Fruit fly (Drosophila melanogaster) whole organism, embryonic: ENCODE results near the gene CG43731.

Source experiments
- Bteb2 ChIP-seq: fragments of 200-800 bp; sonication (Bioruptor generic); optimal IDR thresholded peaks from 2 replicates; lab custom pipeline; 2016; ENCODE audit warnings: missing biosample characterization, missing genetic modification characterization
- CG10366 ChIP-seq: fragments of 200-800 bp; sonication (Bioruptor generic); IDR thresholded peaks from 2 replicates; pipeline ENCODE4 v1.3.6; 2022; ENCODE audit warnings: missing biosample characterization, missing genetic modification characterization
- CG11723 ChIP-seq: fragments of 200-800 bp; sonication (Bioruptor generic); optimal IDR thresholded peaks from 2 replicates; lab custom pipeline; 2017; ENCODE audit warnings: missing biosample characterization, mild to moderate bottlenecking, missing genetic modification characterization
- CG12769 ChIP-seq: fragments of 200-800 bp; sonication (Bioruptor generic); optimal IDR thresholded peaks from 2 replicates; lab custom pipeline; 2019; ENCODE audit warnings: missing biosample characterization, mild to moderate bottlenecking, missing genetic modification characterization, moderate library complexity
- CG12942 ChIP-seq: fragments of 200-800 bp; sonication (Bioruptor generic); optimal IDR thresholded peaks from 3 replicates; lab custom pipeline; 2016; ENCODE audit warnings: missing biosample characterization, missing genetic modification characterization
- CG15479 ChIP-seq: fragments of 200-800 bp; sonication (Bioruptor generic); optimal IDR thresholded peaks from 3 replicates; lab custom pipeline; 2019; ENCODE audit warnings: missing biosample characterization, mild to moderate bottlenecking, missing genetic modification characterization, moderate library complexity
- CG15514 ChIP-seq: fragments of 200-800 bp; sonication (Bioruptor generic); optimal IDR thresholded peaks from 3 replicates; lab custom pipeline; 2017; ENCODE audit warnings: missing biosample characterization, missing genetic modification characterization, mild to moderate bottlenecking, moderate library complexity, missing genetic modification reagents
- CG34224 ChIP-seq: fragments of 200-800 bp; sonication (Bioruptor generic); IDR thresholded peaks from 3 replicates; pipeline ENCODE4 v1.3.6; 2022; ENCODE audit warnings: missing biosample characterization, missing genetic modification characterization; ENCODE audit not compliant: partially characterized antibody
- CG3847 ChIP-seq: fragments of 200-800 bp; sonication (Bioruptor generic); IDR thresholded peaks from 2 replicates; pipeline ENCODE4 v1.3.6; 2022; ENCODE audit warnings: missing biosample characterization, missing genetic modification characterization
- CG4820 ChIP-seq: fragments of 200-800 bp; sonication (Bioruptor generic); optimal IDR thresholded peaks from 3 replicates; lab custom pipeline; 2016; ENCODE audit warnings: missing biosample characterization, missing genetic modification characterization
- CG5245 ChIP-seq: fragments of 200-800 bp; sonication (Bioruptor generic); optimal IDR thresholded peaks from 3 replicates; lab custom pipeline; 2016; ENCODE audit warnings: missing biosample characterization, missing genetic modification characterization
- CG8944 ChIP-seq: fragments of 200-800 bp; sonication (Bioruptor generic); optimal IDR thresholded peaks from 3 replicates; lab custom pipeline; 2016; ENCODE audit warnings: missing biosample characterization, missing genetic modification characterization
- D19A ChIP-seq: fragments of 200-800 bp; optimal IDR thresholded peaks from 3 replicates; lab custom pipeline; 2019; ENCODE audit warnings: missing biosample characterization, mild to moderate bottlenecking, missing genetic modification characterization, moderate library complexity
- Dad ChIP-seq: fragments of 200-800 bp; sonication (Bioruptor generic); optimal IDR thresholded peaks from 3 replicates; lab custom pipeline; 2016; ENCODE audit warnings: missing biosample characterization, missing genetic modification characterization
- Doc3 ChIP-seq: fragments of 200-800 bp; sonication (Bioruptor generic); IDR thresholded peaks from 3 replicates; pipeline ENCODE4 v1.3.6; 2022; ENCODE audit warnings: missing biosample characterization, missing genetic modification characterization; ENCODE audit not compliant: partially characterized antibody
- Dp ChIP-seq: fragments of 200-800 bp; sonication (Bioruptor generic); optimal IDR thresholded peaks from 2 replicates; lab custom pipeline; 2018; ENCODE audit warnings: missing biosample characterization, mild to moderate bottlenecking, missing genetic modification characterization, moderate library complexity
- Drgx ChIP-seq: fragments of 200-800 bp; sonication (Bioruptor generic); IDR thresholded peaks from 2 replicates; pipeline ENCODE4 v1.3.6; 2022; ENCODE audit warnings: missing biosample characterization, missing genetic modification characterization
- Elba2 ChIP-seq: fragments of 200-800 bp; sonication (Bioruptor generic); optimal IDR thresholded peaks from 3 replicates; lab custom pipeline; 2016; ENCODE audit warnings: missing biosample characterization, missing genetic modification characterization
- HLH4C ChIP-seq: fragments of 200-800 bp; sonication (Bioruptor generic); IDR thresholded peaks from 3 replicates; pipeline ENCODE4 v1.3.6; 2022; ENCODE audit warnings: missing biosample characterization, missing genetic modification characterization; ENCODE audit not compliant: partially characterized antibody
- HLH54F ChIP-seq: fragments of 200-800 bp; sonication (Bioruptor generic); optimal IDR thresholded peaks from 3 replicates; lab custom pipeline; 2016; ENCODE audit warnings: missing biosample characterization, missing genetic modification characterization
- Lhr ChIP-seq: fragments of 200-800 bp; sonication (Bioruptor generic); optimal IDR thresholded peaks from 3 replicates; lab custom pipeline; 2017; ENCODE audit warnings: mild to moderate bottlenecking, missing biosample characterization, missing genetic modification reagents, missing genetic modification characterization
- Max ChIP-seq: fragments of 200-800 bp; sonication (Bioruptor generic); optimal IDR thresholded peaks from 2 replicates; lab custom pipeline; 2016; ENCODE audit warnings: missing biosample characterization, mild to moderate bottlenecking, missing genetic modification characterization
- Myb ChIP-seq: fragments of 200-800 bp; sonication (Bioruptor generic); optimal IDR thresholded peaks from 2 replicates; lab custom pipeline; 2016; ENCODE audit warnings: missing biosample characterization, missing genetic modification characterization
- NK7.1 ChIP-seq: fragments of 200-800 bp; sonication (Bioruptor generic); optimal IDR thresholded peaks from 3 replicates; lab custom pipeline; 2016; ENCODE audit warnings: missing biosample characterization, missing genetic modification characterization
- Scr ChIP-seq: fragments of 200-800 bp; sonication (Bioruptor generic); IDR thresholded peaks from 2 replicates; pipeline ENCODE4 v1.3.6; 2022; ENCODE audit warnings: missing biosample characterization, missing genetic modification characterization; ENCODE audit not compliant: partially characterized antibody
- Ssrp ChIP-seq: fragments of 200-800 bp; sonication (Bioruptor generic); optimal IDR thresholded peaks from 2 replicates; lab custom pipeline; 2018; ENCODE audit warnings: missing biosample characterization, mild to moderate bottlenecking, missing genetic modification characterization, moderate library complexity
- Xrp1 ChIP-seq: fragments of 200-800 bp; sonication (Bioruptor generic); IDR thresholded peaks from 2 replicates; pipeline ENCODE4 v1.3.6; 2022; ENCODE audit warnings: missing biosample characterization, missing genetic modification characterization
- ap ChIP-seq: fragments of 200-800 bp; sonication (Bioruptor generic); IDR thresholded peaks from 2 replicates; pipeline ENCODE4 v1.3.6; 2022; ENCODE audit warnings: missing biosample characterization, missing genetic modification characterization
- cg ChIP-seq: fragments of 200-800 bp; sonication (Bioruptor generic); optimal IDR thresholded peaks from 3 replicates; lab custom pipeline; 2019; ENCODE audit warnings: missing biosample characterization, mild to moderate bottlenecking, missing genetic modification characterization, moderate library complexity
- chinmo ChIP-seq: fragments of 200-800 bp; sonication (Bioruptor generic); IDR thresholded peaks from 4 replicates; pipeline ENCODE4 v1.3.6; 2022; ENCODE audit warnings: missing biosample characterization, missing genetic modification characterization; ENCODE audit not compliant: partially characterized antibody
- chn ChIP-seq: fragments of 200-800 bp; sonication (Bioruptor generic); optimal IDR thresholded peaks from 2 replicates; lab custom pipeline; 2016; ENCODE audit warnings: missing biosample characterization, missing genetic modification characterization
- emc ChIP-seq: fragments of 200-800 bp; sonication (Bioruptor generic); optimal IDR thresholded peaks from 2 replicates; lab custom pipeline; 2016; ENCODE audit warnings: missing biosample characterization, missing genetic modification characterization
- esg ChIP-seq: fragments of 200-800 bp; sonication (Bioruptor generic); conservative IDR thresholded peaks from 2 replicates; pipeline ENCODE4 v1.3.6; 2022; ENCODE audit warnings: missing biosample characterization, missing genetic modification characterization
- eyg ChIP-seq: fragments of 200-800 bp; sonication (Bioruptor generic); optimal IDR thresholded peaks from 3 replicates; lab custom pipeline; 2016; ENCODE audit warnings: missing biosample characterization, missing genetic modification characterization
- fd3F ChIP-seq: fragments of 200-800 bp; sonication (Bioruptor generic); optimal IDR thresholded peaks from 2 replicates; lab custom pipeline; 2018; ENCODE audit warnings: missing biosample characterization, mild to moderate bottlenecking, missing genetic modification characterization, moderate library complexity
- hb ChIP-seq: fragments of 200-800 bp; sonication (Bioruptor generic); IDR thresholded peaks from 3 replicates; pipeline ENCODE4 v1.3.6; 2022; ENCODE audit warnings: missing biosample characterization, missing genetic modification characterization; ENCODE audit not compliant: partially characterized antibody
- hbn ChIP-seq: fragments of 200-800 bp; sonication (Bioruptor generic); IDR thresholded peaks from 2 replicates; pipeline ENCODE4 v1.3.6; 2022; ENCODE audit warnings: missing biosample characterization, missing genetic modification characterization; ENCODE audit not compliant: partially characterized antibody
- jigr1 ChIP-seq: fragments of 200-800 bp; sonication (Bioruptor generic); IDR thresholded peaks from 3 replicates; pipeline ENCODE4 v1.3.6; 2022; ENCODE audit warnings: missing biosample characterization, missing genetic modification characterization
- kah ChIP-seq: fragments of 200-800 bp; sonication (Bioruptor generic); optimal IDR thresholded peaks from 2 replicates; lab custom pipeline; 2018; ENCODE audit warnings: missing biosample characterization, mild to moderate bottlenecking, missing genetic modification characterization
- kay ChIP-seq: fragments of 200-800 bp; sonication (Bioruptor generic); optimal IDR thresholded peaks from 2 replicates; lab custom pipeline; 2016; ENCODE audit warnings: missing biosample characterization, missing genetic modification characterization
- nmo ChIP-seq: fragments of 200-800 bp; sonication (Bioruptor generic); optimal IDR thresholded peaks from 2 replicates; lab custom pipeline; 2018; ENCODE audit warnings: missing biosample characterization, mild to moderate bottlenecking, missing genetic modification characterization, moderate library complexity
- run ChIP-seq: fragments of 200-800 bp; sonication (Bioruptor generic); optimal IDR thresholded peaks from 3 replicates; lab custom pipeline; 2018; ENCODE audit warnings: missing biosample characterization, mild to moderate bottlenecking, missing genetic modification characterization
- sd ChIP-seq: fragments of 200-800 bp; sonication (Bioruptor generic); optimal IDR thresholded peaks from 3 replicates; lab custom pipeline; 2018; ENCODE audit warnings: missing biosample characterization, mild to moderate bottlenecking, missing genetic modification characterization, moderate library complexity
- sens ChIP-seq: fragments of 200-800 bp; sonication (Bioruptor generic); peaks from one replicate; lab custom pipeline; 2016; ENCODE audit warnings: missing biosample characterization, missing genetic modification characterization
- sens-2 ChIP-seq: fragments of 200-800 bp; sonication (Bioruptor generic); IDR thresholded peaks from 2 replicates; pipeline ENCODE4 v1.3.6; 2022; ENCODE audit warnings: missing biosample characterization, missing genetic modification characterization
- seq ChIP-seq: fragments of 200-800 bp; sonication (Bioruptor generic); IDR thresholded peaks from 2 replicates; pipeline ENCODE4 v1.3.6; 2022; ENCODE audit warnings: missing biosample characterization, missing genetic modification characterization
- stc ChIP-seq: fragments of 200-800 bp; sonication (Bioruptor generic); IDR thresholded peaks from 2 replicates; pipeline ENCODE4 v1.3.6; 2022; ENCODE audit warnings: missing biosample characterization, missing genetic modification characterization
- tna ChIP-seq: fragments of 200-800 bp; sonication (Bioruptor generic); IDR thresholded peaks from 2 replicates; pipeline ENCODE4 v1.3.6; 2022; ENCODE audit warnings: missing biosample characterization, missing genetic modification characterization; ENCODE audit not compliant: partially characterized antibody
- tup ChIP-seq: fragments of 200-800 bp; sonication (Bioruptor generic); optimal IDR thresholded peaks from 2 replicates; lab custom pipeline; 2016; ENCODE audit warnings: missing biosample characterization, mild to moderate bottlenecking, missing genetic modification characterization, moderate library complexity
- zf30C ChIP-seq: fragments of 200-800 bp; sonication (Bioruptor generic); optimal IDR thresholded peaks from 3 replicates; lab custom pipeline; 2018; ENCODE audit warnings: missing biosample characterization, mild to moderate bottlenecking, missing genetic modification characterization

Gene CG43731

dm6 chr2L:19063090-19063692 lies 38.7 kb upstream of the CG43731 start, which contains the start of gene Dus4 (continued):
- no peak for TF ChIP-seq esg (GFP tag; lab: Robert Waterston, UW)
- no peak for TF ChIP-seq NK7.1 (GFP tag; lab: Kevin White, UChicago)
- peak; percentile 38 for TF ChIP-seq Dp (GFP tag; lab: Kevin White, UChicago)
- TF ChIP-seq seq (GFP tag; lab: Robert Waterston, UW) = no peak
- TF ChIP-seq sd (tag; lab: Kevin White, UChicago) = no peak
- TF ChIP-seq Elba2 (GFP tag; lab: Kevin White, UChicago) = no peak
- no peak for TF ChIP-seq CG3847
- no peak for TF ChIP-seq D19A (tag; lab: Kevin White, UChicago)
- TF ChIP-seq nmo (GFP tag; lab: Kevin White, UChicago) = no peak
- TF ChIP-seq CG12942 (GFP tag; lab: Kevin White, UChicago) = no peak
- peak; percentile 97 for TF ChIP-seq HLH4C
- no peak for TF ChIP-seq zf30C (GFP tag; lab: Kevin White, UChicago)
- TF ChIP-seq Xrp1 (GFP tag; lab: Robert Waterston, UW) = no peak
- no peak for TF ChIP-seq Bteb2
- TF ChIP-seq CG11723 = no peak
- no peak for TF ChIP-seq chn (GFP tag; lab: Kevin White, UChicago)
- no peak for TF ChIP-seq jigr1 (GFP tag; lab: Robert Waterston, UW)
- TF ChIP-seq Scr (GFP tag; lab: Robert Waterston, UW) = peak; percentile 80
- no peak for TF ChIP-seq CG12769 (tag; lab: Kevin White, UChicago)
- peak; percentile 97 for TF ChIP-seq tna (GFP tag; lab: Robert Waterston, UW)
- TF ChIP-seq stc (GFP tag; lab: Robert Waterston, UW) = no peak
- TF ChIP-seq eyg (GFP tag; lab: Kevin White, UChicago) = no peak
- no peak for TF ChIP-seq fd3F
- no peak for TF ChIP-seq CG5245
- no peak for TF ChIP-seq Ssrp (tag; lab: Kevin White, UChicago)
- TF ChIP-seq chinmo (GFP tag; lab: Robert Waterston, UW) = peak; percentile 97
- TF ChIP-seq kah (GFP tag; lab: Kevin White, UChicago) = no peak
- no peak for TF ChIP-seq tup (GFP tag; lab: Kevin White, UChicago)
- no peak for TF ChIP-seq sens (GFP tag; lab: Kevin White, UChicago)
- TF ChIP-seq run (tag; lab: Kevin White, UChicago) = peak; percentile 53
- no peak for TF ChIP-seq Dad (GFP tag; lab: Kevin White, UChicago)
- TF ChIP-seq Doc3 (GFP tag; lab: Robert Waterston, UW) = peak; percentile 79
- TF ChIP-seq cg (GFP tag; lab: Kevin White, UChicago) = no peak
- no peak for TF ChIP-seq Max (GFP tag; lab: Kevin White, UChicago)
- peak; percentile 93 for TF ChIP-seq hb (GFP tag; lab: Robert Waterston, UW)
- TF ChIP-seq CG34224 (GFP tag; lab: Robert Waterston, UW) = peak; percentile 95
- no peak for TF ChIP-seq emc (GFP tag; lab: Kevin White, UChicago)
- TF ChIP-seq sens-2 (GFP tag; lab: Robert Waterston, UW) = no peak
- TF ChIP-seq CG10366 (GFP tag; lab: Robert Waterston, UW) = no peak
- no peak for TF ChIP-seq CG8944 (GFP tag; lab: Kevin White, UChicago)
- no peak for TF ChIP-seq kay
- no peak for TF ChIP-seq CG15479 (GFP tag; lab: Kevin White, UChicago)
- TF ChIP-seq HLH54F (GFP tag; lab: Kevin White, UChicago) = no peak
- TF ChIP-seq Drgx = no peak
- no peak for TF ChIP-seq Lhr (GFP tag; lab: Kevin White, UChicago)
- no peak for TF ChIP-seq ap (GFP tag; lab: Robert Waterston, UW)
- TF ChIP-seq CG4820 = no peak
- TF ChIP-seq hbn (GFP tag; lab: Robert Waterston, UW) = peak; percentile 76
- TF ChIP-seq Myb = peak; percentile 79
- no peak for TF ChIP-seq CG15514 (GFP tag; lab: Kevin White, UChicago)
